Fruit fly (Drosophila melanogaster): ENCODE measurements around the gene Oat.

dm6 chr3L:19642448-19643020, 7.1 kb downstream of the Oat start, which contains the start of gene Rnf146:
- TF ChIP-seq Sin3A (optimal IDR thresholded peaks at IDR 0.05): no peak
- no peak for TF ChIP-seq h (optimal IDR thresholded peaks at IDR 0.05)
- TF ChIP-seq psq (optimal IDR thresholded peaks at IDR 0.05): no peak

Data from Kc167 (cell line).